Worm (Caenorhabditis elegans) whole organism, young adult: ENCODE results near the gene tsen-54.
A peak's percentile ranks its signal among the peaks of the same experiment; 100 is the strongest.

Experiments
- B0019.2 ChIP-seq: fragments of 200-800 bp; sonication (Bioruptor generic); conservative IDR thresholded peaks from 2 replicates; pipeline ENCODE4 v1.3.6; 2022; ENCODE audit warnings: missing genetic modification reagents, missing genetic modification characterization, missing compliant biosample characterization
- B0035.1 ChIP-seq: sonication (generic microtip); optimal IDR thresholded peaks from 2 replicates; lab custom pipeline; 2016; ENCODE audit warnings: missing genetic modification characterization, mild to moderate bottlenecking, missing compliant biosample characterization, missing genotype, missing genetic modification reagents
- C06A6.2 ChIP-seq: fragments of 200-800 bp; sonication (Bioruptor generic); conservative IDR thresholded peaks from 2 replicates; pipeline ENCODE4 v1.3.6; 2022; ENCODE audit warnings: missing genetic modification characterization, missing compliant biosample characterization
- F23B12.7 ChIP-seq: sonication (generic microtip); optimal IDR thresholded peaks from 2 replicates; lab custom pipeline; 2017; ENCODE audit warnings: missing genetic modification characterization, mild to moderate bottlenecking, missing compliant biosample characterization, antibody characterized with exemption, moderate library complexity; ENCODE audit not compliant: insufficient read depth
- F33H1.4 ChIP-seq: fragments of 200-800 bp; sonication (Bioruptor generic); IDR thresholded peaks from 2 replicates; pipeline ENCODE4 v1.3.6; 2022; ENCODE audit warnings: missing genetic modification reagents, missing genetic modification characterization, missing compliant biosample characterization
- K12H6.12 ChIP-seq: fragments of 200-800 bp; sonication (Bioruptor generic); optimal IDR thresholded peaks from 2 replicates; lab custom pipeline; 2018; ENCODE audit warnings: mild to moderate bottlenecking, missing genetic modification characterization, missing compliant biosample characterization
- Y53F4B.3 ChIP-seq: fragments of 200-800 bp; sonication (Bioruptor generic); IDR thresholded peaks from 2 replicates; pipeline ENCODE4 v1.3.6; 2022; ENCODE audit warnings: missing genetic modification reagents, missing genetic modification characterization, missing compliant biosample characterization
- akir-1 ChIP-seq: fragments of 200-800 bp; sonication (Bioruptor generic); optimal IDR thresholded peaks from 2 replicates; lab custom pipeline; 2018; ENCODE audit warnings: mild to moderate bottlenecking, missing genetic modification characterization, moderate library complexity, missing compliant biosample characterization
- aptf-3 ChIP-seq: fragments of 200-800 bp; sonication (Bioruptor generic); IDR thresholded peaks from 2 replicates; pipeline ENCODE4 v1.3.6; 2022; ENCODE audit warnings: missing genetic modification characterization, missing compliant biosample characterization
- bed-1 ChIP-seq: fragments of 200-800 bp; sonication (Bioruptor generic); IDR thresholded peaks from 2 replicates; pipeline ENCODE4 v1.3.6; 2022; ENCODE audit warnings: missing genetic modification reagents, missing genetic modification characterization, missing compliant biosample characterization
- ccch-3 ChIP-seq: fragments of 200-800 bp; sonication (Bioruptor generic); optimal IDR thresholded peaks from 2 replicates; lab custom pipeline; 2018; ENCODE audit warnings: mild to moderate bottlenecking, missing genetic modification characterization, missing compliant biosample characterization
- cebp-1 ChIP-seq, 2 experiments: fragments of 200-800 bp in 1 of 2; sonication (Bioruptor generic) in 1 of 2; sonication (generic microtip) in 1 of 2; IDR thresholded peaks in 1 of 2; optimal IDR thresholded peaks in 1 of 2; 2 replicates each; pipeline versions ENCODE4 v1.3.6 to Lab custom; 2017 to 2022; ENCODE audit warnings: missing compliant biosample characterization in 2 of 2, missing genetic modification characterization in 2 of 2, mild to moderate bottlenecking in 1 of 2, missing genetic modification reagents in 1 of 2, moderate library complexity in 1 of 2
- ceh-100 ChIP-seq: fragments of 200-800 bp; sonication (Bioruptor generic); IDR thresholded peaks from 2 replicates; pipeline ENCODE4 v1.3.6; 2022; ENCODE audit warnings: missing genetic modification reagents, missing genetic modification characterization, missing compliant biosample characterization
- ceh-79 ChIP-seq: sonication (generic microtip); optimal IDR thresholded peaks from 2 replicates; lab custom pipeline; 2017; ENCODE audit warnings: mild to moderate bottlenecking, missing genetic modification characterization, missing compliant biosample characterization
- die-1 ChIP-seq: sonication (generic microtip); optimal IDR thresholded peaks from 2 replicates; lab custom pipeline; 2016; ENCODE audit warnings: missing genotype, mild to moderate bottlenecking, missing genetic modification characterization, missing compliant biosample characterization
- efl-1 ChIP-seq: fragments of 150-350 bp; optimal IDR thresholded peaks from 2 replicates; lab custom pipeline; 2014; ENCODE audit warnings: missing biosample characterization, missing genetic modification reagents, missing genetic modification characterization
- egl-18 ChIP-seq: fragments of 200-800 bp; sonication (Bioruptor generic); IDR thresholded peaks from 2 replicates; pipeline ENCODE4 v1.3.6; 2022; ENCODE audit warnings: missing genetic modification reagents, missing genetic modification characterization, missing compliant biosample characterization
- egrh-3 ChIP-seq: fragments of 200-800 bp; sonication (Bioruptor generic); IDR thresholded peaks from 2 replicates; pipeline ENCODE4 v1.3.6; 2022; ENCODE audit warnings: missing genetic modification reagents, missing genetic modification characterization, missing compliant biosample characterization
- ekl-4 ChIP-seq: fragments of 200-800 bp; sonication (Bioruptor generic); IDR thresholded peaks from 2 replicates; pipeline ENCODE4 v1.3.6; 2022; ENCODE audit warnings: missing genetic modification reagents, missing genetic modification characterization, missing compliant biosample characterization
- lin-35 ChIP-seq, 3 experiments: fragments of 150-350 bp in 2 of 3; sonication (generic microtip) in 1 of 3; optimal IDR thresholded peaks; 2 replicates each; lab custom pipeline; 2014 to 2018; ENCODE audit warnings: missing biosample characterization in 3 of 3, missing genetic modification characterization in 3 of 3, missing genetic modification reagents in 3 of 3
- lir-1 ChIP-seq: fragments of 200-800 bp; sonication (Bioruptor generic); conservative IDR thresholded peaks from 2 replicates; pipeline ENCODE4 v1.3.6; 2022; ENCODE audit warnings: missing genetic modification reagents, missing genetic modification characterization, missing compliant biosample characterization
- mcd-1 ChIP-seq: fragments of 200-800 bp; sonication (Bioruptor generic); IDR thresholded peaks from 2 replicates; pipeline ENCODE4 v1.3.6; 2022; ENCODE audit warnings: missing genetic modification reagents, missing genetic modification characterization, missing compliant biosample characterization
- mes-4 ChIP-seq: sonication (generic microtip); optimal IDR thresholded peaks from 2 replicates; lab custom pipeline; 2016; ENCODE audit warnings: missing genotype, missing genetic modification characterization, missing compliant biosample characterization
- nfyb-1 ChIP-seq: fragments of 200-800 bp; sonication (Bioruptor generic); IDR thresholded peaks from 2 replicates; pipeline ENCODE4 v1.3.6; 2022; ENCODE audit warnings: missing genetic modification reagents, missing genetic modification characterization, missing compliant biosample characterization
- nhr-90 ChIP-seq: sonication (generic microtip); optimal IDR thresholded peaks from 2 replicates; lab custom pipeline; 2016; ENCODE audit warnings: missing genotype, mild to moderate bottlenecking, missing genetic modification characterization, missing compliant biosample characterization
- pha-4 ChIP-seq: fragments of 150-350 bp; sonication (generic microtip); optimal IDR thresholded peaks from 2 replicates; lab custom pipeline; 2014; ENCODE audit warnings: missing biosample characterization, missing genetic modification reagents, missing genetic modification characterization
- rpc-1 ChIP-seq, 2 experiments: fragments of 150-350 bp in 1 of 2; sonication (generic microtip) in 1 of 2; optimal IDR thresholded peaks; 2 replicates each; lab custom pipeline; 2014 to 2018; ENCODE audit warnings: missing biosample characterization in 1 of 2, missing genetic modification characterization in 1 of 2, missing genetic modification reagents in 1 of 2, missing genotype in 1 of 2
- sea-2 ChIP-seq: fragments of 200-800 bp; sonication (Bioruptor generic); IDR thresholded peaks from 2 replicates; pipeline ENCODE4 v1.3.6; 2022; ENCODE audit warnings: missing genetic modification characterization, missing compliant biosample characterization
- sptf-2 ChIP-seq: fragments of 200-800 bp; sonication (Bioruptor generic); optimal IDR thresholded peaks from 2 replicates; lab custom pipeline; 2018; ENCODE audit warnings: mild to moderate bottlenecking, missing genetic modification characterization, missing compliant biosample characterization
- tbp1 ChIP-seq: fragments of 200-800 bp; sonication (Bioruptor generic); optimal IDR thresholded peaks from 2 replicates; lab custom pipeline; 2018; ENCODE audit warnings: mild to moderate bottlenecking, missing genetic modification characterization, missing compliant biosample characterization
- zfh-2 ChIP-seq: fragments of 200-800 bp; sonication (Bioruptor generic); conservative IDR thresholded peaks from 2 replicates; pipeline ENCODE4 v1.3.6; 2022; ENCODE audit warnings: missing genetic modification reagents, missing genetic modification characterization, missing compliant biosample characterization
- ztf-26 ChIP-seq: sonication (generic microtip); optimal IDR thresholded peaks from 2 replicates; lab custom pipeline; 2017; ENCODE audit warnings: missing genetic modification characterization, missing compliant biosample characterization
- ztf-6 ChIP-seq: fragments of 200-800 bp; sonication (Bioruptor generic); IDR thresholded peaks from 2 replicates; pipeline ENCODE4 v1.3.6; 2022; ENCODE audit warnings: missing genetic modification reagents, missing genetic modification characterization, missing compliant biosample characterization

Gene tsen-54

DNA sequence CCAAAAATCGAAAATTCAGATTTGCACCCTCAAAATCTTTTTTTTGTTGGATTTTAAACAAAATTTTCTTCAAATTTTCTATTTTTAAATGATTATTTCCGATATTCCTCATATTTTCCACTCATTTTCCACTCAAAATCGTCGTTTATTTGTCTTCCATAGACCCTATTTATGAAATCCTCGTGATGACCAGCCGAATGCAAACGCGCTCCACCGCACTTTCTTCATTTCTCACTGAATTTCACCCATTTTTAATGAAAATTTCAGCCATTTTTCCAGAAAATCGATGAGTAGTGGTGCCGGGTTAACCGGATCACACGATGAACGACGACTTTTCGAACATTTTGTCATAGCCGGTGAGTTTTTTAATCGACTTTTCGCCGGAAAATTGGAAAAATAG lies 24.3 kb upstream of the tsen-54 start, which contains the start of gene denn-4:
Gene denn-4 (plus strand): TSS at position 280 of the 400 bp plus-strand sequence.
- TF ChIP-seq F23B12.7 (tag; lab: Kevin White, UChicago) (peak; percentile 1), bed-1 (no peak), F33H1.4 (GFP tag; lab: Robert Waterston, UW) (no peak), lin-35 (GFP tag; optimal IDR thresholded peaks at IDR 0.05; lab: Kevin White, UChicago) (no peak), mcd-1 (GFP tag; lab: Robert Waterston, UW) (peak; percentile 89), cebp-1 (GFP tag; IDR thresholded peaks at IDR 0.05; lab: Robert Waterston, UW) (no peak), cebp-1 (tag; optimal IDR thresholded peaks at IDR 0.05; lab: Kevin White, UChicago) (peak; percentile 21)

DNA sequence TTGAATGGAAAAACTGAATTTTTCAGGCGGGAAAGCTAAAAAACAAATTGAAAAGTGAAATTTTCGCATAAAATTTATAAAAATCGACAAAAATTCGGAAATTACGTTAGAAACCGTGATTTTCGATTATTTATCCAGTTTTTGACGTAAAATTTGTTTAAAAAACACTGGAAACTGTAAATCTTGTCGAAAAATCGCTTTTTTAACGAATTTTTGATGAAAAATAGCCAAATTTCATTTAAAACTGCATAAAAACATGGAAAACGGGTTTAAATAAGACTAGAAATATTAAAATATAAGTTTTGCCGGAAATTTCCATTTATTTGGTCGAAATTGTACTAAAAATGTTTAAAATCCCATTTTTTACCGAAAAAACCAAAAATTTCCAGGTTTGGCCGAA lies 23.8 kb upstream of the tsen-54 start:
- no peak for TF ChIP-seq ceh-79 (tag; lab: Kevin White, UChicago)
- TF ChIP-seq efl-1 (GFP tag; lab: Kevin White, UChicago), result no peak
- TF ChIP-seq aptf-3, result no peak
- no peak for TF ChIP-seq egl-18 (GFP tag; lab: Robert Waterston, UW)
- TF ChIP-seq ccch-3, result no peak
- no peak for TF ChIP-seq K12H6.12 (tag; lab: Kevin White, UChicago)
- TF ChIP-seq B0019.2 (GFP tag; lab: Robert Waterston, UW), result no peak
- no peak for TF ChIP-seq zfh-2 (GFP tag; lab: Robert Waterston, UW)
- no peak for TF ChIP-seq akir-1 (GFP tag; lab: Kevin White, UChicago)
- TF ChIP-seq sea-2, result no peak
- no peak for TF ChIP-seq rpc-1 (optimal IDR thresholded peaks at IDR 0.05; lab: Kevin White, UChicago)
- TF ChIP-seq rpc-1 (tag; optimal IDR thresholded peaks at IDR 0.05; lab: Kevin White, UChicago), result no peak
- no peak for TF ChIP-seq B0035.1
- TF ChIP-seq ztf-26 (tag; lab: Kevin White, UChicago), result no peak
- TF ChIP-seq C06A6.2 (GFP tag; lab: Robert Waterston, UW), result no peak
- TF ChIP-seq Y53F4B.3, result no peak
- no peak for TF ChIP-seq ceh-100 (GFP tag; lab: Robert Waterston, UW)
- TF ChIP-seq mes-4, result no peak
- no peak for TF ChIP-seq die-1 (tag; lab: Kevin White, UChicago)
- no peak for TF ChIP-seq pha-4 (tag; lab: Kevin White, UChicago)
- no peak for TF ChIP-seq ztf-6 (GFP tag; lab: Robert Waterston, UW)

ce11 chrIV:1945200-1945599 lies 2.8 kb upstream of the tsen-54 start:
- TF ChIP-seq ztf-6 (GFP tag; lab: Robert Waterston, UW), result no peak
- no peak for TF ChIP-seq nfyb-1 (GFP tag; lab: Robert Waterston, UW)
- no peak for TF ChIP-seq lir-1
- TF ChIP-seq egrh-3, result no peak
- no peak for TF ChIP-seq nhr-90 (tag; lab: Kevin White, UChicago)
- TF ChIP-seq tbp1 (GFP tag; lab: Kevin White, UChicago), result no peak
- no peak for TF ChIP-seq bed-1
- no peak for TF ChIP-seq ekl-4 (GFP tag; lab: Robert Waterston, UW)
- TF ChIP-seq sptf-2 (GFP tag; lab: Kevin White, UChicago), result no peak

ce11 chrIV:1949870-1950269 lies 1.9 kb downstream of the tsen-54 start:
- TF ChIP-seq ztf-6 (GFP tag; lab: Robert Waterston, UW), result 0 out of 2 replicates have a peak, but pooled peaks have one; percentile 6
